Worm (Caenorhabditis elegans): Measurements from ENCODE around the gene smim-14.
A peak's percentile ranks its signal among the peaks of the same experiment; 100 is the strongest.

smim-14 gene

DNA sequence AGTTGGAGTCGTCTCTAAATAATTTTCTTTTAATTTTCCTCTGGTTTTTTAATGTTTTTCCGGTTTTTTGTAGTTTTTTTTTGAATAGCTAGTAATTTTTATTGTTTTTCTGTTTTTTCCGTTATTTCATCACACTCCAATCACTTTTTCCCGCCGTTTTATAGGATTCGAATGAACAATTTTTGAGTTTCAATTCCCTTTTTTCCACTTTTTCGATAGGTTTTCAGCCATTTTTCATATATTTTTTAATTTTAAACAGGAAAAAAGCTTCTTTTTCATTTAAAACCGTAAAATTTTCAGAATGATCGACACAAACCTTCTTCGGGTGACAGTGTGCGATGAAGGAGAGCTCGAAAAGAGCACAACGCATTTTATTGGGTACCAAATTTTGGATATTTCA is 8.1 kb downstream of the smim-14 start, which contains the start of gene pph-6:
pph-6 (plus strand) TSS at position 301 of the 400 bp plus-strand sequence.
- TF ChIP-seq unc-30 (tag; optimal IDR thresholded peaks at IDR 0.05) (no peak), efl-1 (optimal IDR thresholded peaks at IDR 0.05) (no peak), efl-1 (GFP tag; optimal IDR thresholded peaks at IDR 0.05 in 1 of 2) (peak in 1 of 2 experiments; percentile 82)

DNA sequence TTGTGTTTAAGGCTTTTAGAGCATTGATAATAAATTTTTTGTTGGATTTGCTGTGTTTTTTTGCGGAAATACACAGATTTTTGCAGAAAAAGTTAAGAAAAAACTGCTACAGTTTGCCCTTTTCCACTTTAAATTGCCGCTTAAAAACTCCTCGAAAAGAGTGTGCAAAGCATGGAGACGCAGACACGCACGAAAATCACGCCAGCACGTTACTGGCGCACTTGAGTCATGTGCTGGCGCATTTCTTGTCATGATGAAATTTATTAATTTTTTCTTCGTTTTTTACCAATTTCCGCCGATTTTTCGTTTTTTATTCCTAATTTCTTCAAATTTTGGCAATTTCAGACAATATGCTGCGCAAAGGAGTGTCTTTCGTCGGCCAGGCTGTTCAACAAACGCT is 9.5 kb downstream of the smim-14 start, which contains the start of gene C34C12.8:
C34C12.8 (plus strand) TSS at position 346 of the 400 bp plus-strand sequence.
- peak; percentile 96 for TF ChIP-seq grh-1 (GFP tag; IDR thresholded peaks at IDR 0.05)
- no peak for TF ChIP-seq tlp-1 (tag; optimal IDR thresholded peaks at IDR 0.05)
- peak; percentile 98 for TF ChIP-seq nhr-71 (tag; optimal IDR thresholded peaks at IDR 0.05)
- peak; percentile 95 for TF ChIP-seq lin-15B (tag; optimal IDR thresholded peaks at IDR 0.05)
- TF ChIP-seq elt-2 (tag; optimal IDR thresholded peaks at IDR 0.05) = peak; percentile 89
- peak; percentile 60 for TF ChIP-seq nhr-237 (tag; optimal IDR thresholded peaks at IDR 0.05)
- TF ChIP-seq isw-1 (GFP tag; IDR thresholded peaks at IDR 0.05) = peak; percentile 97
- peak in 1 of 2 experiments; percentile 79 for TF ChIP-seq egl-27 (tag; optimal IDR thresholded peaks at IDR 0.05)
- TF ChIP-seq nhr-12 (tag; optimal IDR thresholded peaks at IDR 0.05) = peak; percentile 18
- peak; percentile 96 to 98 for TF ChIP-seq lin-35 (GFP tag; optimal IDR thresholded peaks at IDR 0.05)
- peak in 1 of 2 experiments; percentile 92 for TF ChIP-seq mdl-1 (tag; optimal IDR thresholded peaks at IDR 0.05)
- TF ChIP-seq fkh-8 (tag; optimal IDR thresholded peaks at IDR 0.05) = peak; percentile 94
- peak; percentile 64 for TF ChIP-seq unc-30 (tag; optimal IDR thresholded peaks at IDR 0.05)
- TF ChIP-seq ceh-88 (GFP tag; IDR thresholded peaks at IDR 0.05) = peak; percentile 90
- TF ChIP-seq pqm-1 (tag; optimal IDR thresholded peaks at IDR 0.05) = no peak
- TF ChIP-seq sptf-1 (tag; optimal IDR thresholded peaks at IDR 0.05) = no peak
- TF ChIP-seq ceh-63 (GFP tag; optimal IDR thresholded peaks at IDR 0.05) = peak; percentile 74
- TF ChIP-seq lsy-2 (tag; optimal IDR thresholded peaks at IDR 0.05) = peak; percentile 97 to 98
- peak; percentile 92 for TF ChIP-seq nhr-11 (tag; optimal IDR thresholded peaks at IDR 0.05)
- TF ChIP-seq ama-1 (optimal IDR thresholded peaks at IDR 0.05) = peak; percentile 91
- peak; percentile 98 for TF ChIP-seq nhr-47 (tag; optimal IDR thresholded peaks at IDR 0.05)
- peak; percentile 96 to 98 (median 97) for TF ChIP-seq dpl-1 (GFP tag; optimal IDR thresholded peaks at IDR 0.05)
- TF ChIP-seq ztf-11 (tag; optimal IDR thresholded peaks at IDR 0.05) = peak in 1 of 2 experiments; percentile 85
- peak; percentile 97 for TF ChIP-seq swsn-7 (tag; optimal IDR thresholded peaks at IDR 0.05)
- peak; percentile 90 for TF ChIP-seq ztf-4 (tag; optimal IDR thresholded peaks at IDR 0.05)
- TF ChIP-seq lin-39 (tag; optimal IDR thresholded peaks at IDR 0.05) = peak; percentile 97
- TF ChIP-seq unc-62 (GFP tag; optimal IDR thresholded peaks at IDR 0.05) = peak; percentile 71
- TF ChIP-seq lin-13 (GFP tag; optimal IDR thresholded peaks at IDR 0.05) = peak; percentile 97
- TF ChIP-seq mab-9 (GFP tag; IDR thresholded peaks at IDR 0.05) = peak; percentile 95
- peak; percentile 95 to 98 (median 97) for TF ChIP-seq ceh-82 (tag; optimal IDR thresholded peaks at IDR 0.05)
- no peak for TF ChIP-seq nhr-84 (tag; optimal IDR thresholded peaks at IDR 0.05)
- TF ChIP-seq ceh-90 (tag; optimal IDR thresholded peaks at IDR 0.05) = peak; percentile 45
- TF ChIP-seq F16B12.6 (tag; optimal IDR thresholded peaks at IDR 0.05) = peak; percentile 84
- peak; percentile 81 for TF ChIP-seq mef-2 (tag; optimal IDR thresholded peaks at IDR 0.05)
- peak; percentile 78 for TF ChIP-seq fkh-4 (tag; optimal IDR thresholded peaks at IDR 0.05; ENCODE audit: borderline replicate concordance)
- peak; percentile 85 for TF ChIP-seq hpl-2 (GFP tag; optimal IDR thresholded peaks at IDR 0.05)
- peak; percentile 97 for TF ChIP-seq rnt-1 (tag; optimal IDR thresholded peaks at IDR 0.05)
- TF ChIP-seq lin-14 (GFP tag; optimal IDR thresholded peaks at IDR 0.05) = peak; percentile 92
- TF ChIP-seq tbx-2 (tag; optimal IDR thresholded peaks at IDR 0.05) = peak; percentile 97
- peak; percentile 57 for TF ChIP-seq efl-3 (GFP tag; optimal IDR thresholded peaks at IDR 0.05)
- peak; percentile 98 for TF ChIP-seq dsc-1 (tag; optimal IDR thresholded peaks at IDR 0.05)
- TF ChIP-seq C16A3.4 (tag; optimal IDR thresholded peaks at IDR 0.05) = peak; percentile 96
- TF ChIP-seq Y116A8C.19 (tag; optimal IDR thresholded peaks at IDR 0.05; ENCODE audit: borderline replicate concordance) = no peak
- no peak for TF ChIP-seq alr-1 (tag; optimal IDR thresholded peaks at IDR 0.05; ENCODE audit: borderline replicate concordance)
- peak; percentile 92 for TF ChIP-seq sup-37 (GFP tag; optimal IDR thresholded peaks at IDR 0.05)
- TF ChIP-seq pax-3 (tag; optimal IDR thresholded peaks at IDR 0.05) = peak; percentile 91
- TF ChIP-seq sox-4 (tag; optimal IDR thresholded peaks at IDR 0.05) = peak; percentile 85
- peak; percentile 91 for TF ChIP-seq skn-1 (tag; optimal IDR thresholded peaks at IDR 0.05)
- TF ChIP-seq C04F5.9 (tag; optimal IDR thresholded peaks at IDR 0.05) = peak; percentile 91
